Worm (Caenorhabditis elegans) whole organism, L3 larva: ENCODE measurements around the gene T14B4.8.

Experiments used
- ZK546.5 ChIP-seq: sonication (generic microtip); optimal IDR thresholded peaks from 2 replicates; lab custom pipeline; 2017; ENCODE audit warnings: missing biosample characterization, missing genetic modification characterization
- ceh-16 ChIP-seq: sonication (generic microtip); optimal IDR thresholded peaks from 2 replicates; lab custom pipeline; 2017; ENCODE audit warnings: missing biosample characterization, missing genetic modification characterization
- ceh-9 ChIP-seq: sonication (generic microtip); optimal IDR thresholded peaks from 2 replicates; lab custom pipeline; 2018; ENCODE audit warnings: missing biosample characterization, missing genetic modification characterization
- elt-3 ChIP-seq, 3 experiments: fragments of 150-350 bp in 1 of 3; sonication (generic microtip) in 2 of 3; optimal IDR thresholded peaks; 2 replicates in 2 of 3; 4 replicates in 1 of 3; lab custom pipeline; 2014 to 2017; ENCODE audit warnings: missing biosample characterization in 3 of 3, missing genetic modification characterization in 3 of 3
- lin-39 ChIP-seq: fragments of 150-350 bp; optimal IDR thresholded peaks from 2 replicates; lab custom pipeline; 2018; ENCODE audit warnings: missing biosample characterization, missing genetic modification reagents, missing genetic modification characterization
- mdl-1 ChIP-seq: fragments of 150-350 bp; optimal IDR thresholded peaks from 2 replicates; lab custom pipeline; 2014; ENCODE audit warnings: missing biosample characterization, missing genetic modification characterization
- nhr-12 ChIP-seq: fragments of 150-350 bp; optimal IDR thresholded peaks from 2 replicates; lab custom pipeline; 2014; ENCODE audit warnings: missing biosample characterization, missing genetic modification characterization
- nhr-28 ChIP-seq: fragments of 150-350 bp; optimal IDR thresholded peaks from 2 replicates; lab custom pipeline; 2014; ENCODE audit warnings: missing biosample characterization, missing genetic modification characterization
- skn-1 ChIP-seq: fragments of 150-350 bp; optimal IDR thresholded peaks from 2 replicates; lab custom pipeline; 2014; ENCODE audit warnings: missing biosample characterization, missing genetic modification characterization
- tbx-2 ChIP-seq: sonication (generic microtip); optimal IDR thresholded peaks from 2 replicates; lab custom pipeline; 2016; ENCODE audit warnings: mild to moderate bottlenecking, missing genetic modification characterization, missing compliant biosample characterization
- unc-62 ChIP-seq: fragments of 150-350 bp; sonication (generic microtip); optimal IDR thresholded peaks from 4 replicates; lab custom pipeline; 2014; ENCODE audit warnings: missing biosample characterization, missing genetic modification reagents, missing genetic modification characterization
- ztf-4 ChIP-seq: fragments of 150-350 bp; optimal IDR thresholded peaks from 2 replicates; lab custom pipeline; 2014; ENCODE audit warnings: missing biosample characterization, missing genetic modification characterization

- no peak for TF ChIP-seq mdl-1 (tag; lab: Kevin White, UChicago)
- no peak for TF ChIP-seq ZK546.5 (tag; lab: Kevin White, UChicago)
- TF ChIP-seq ztf-4: no peak
- TF ChIP-seq skn-1 (tag; lab: Kevin White, UChicago): no peak
- no peak for TF ChIP-seq ceh-16 (tag; lab: Kevin White, UChicago)
- TF ChIP-seq elt-3 (tag; optimal IDR thresholded peaks at IDR 0.05; lab: Kevin White, UChicago): no peak
- TF ChIP-seq nhr-28 (tag; lab: Kevin White, UChicago): no peak
- TF ChIP-seq ceh-9 (tag; lab: Kevin White, UChicago): no peak
- no peak for TF ChIP-seq tbx-2
- TF ChIP-seq nhr-12: no peak
- TF ChIP-seq lin-39 (tag; lab: Kevin White, UChicago): no peak
- TF ChIP-seq unc-62 (GFP tag; lab: Kevin White, UChicago): no peak
Measured at ce11 chrII:6749422-6749821, 20.2 kb upstream of the T14B4.8 start, which contains the start of gene F41G3.10.
